Worm (Caenorhabditis elegans) whole organism, L4 larva: ENCODE results near the gene nspc-19.

Experiments
- D1046.2 ChIP-seq: fragments of 200-800 bp; sonication (Bioruptor generic); IDR thresholded peaks from 2 replicates; pipeline ENCODE4 v1.3.6; 2022; ENCODE audit warnings: missing genetic modification characterization, missing compliant biosample characterization
- F10B5.3 ChIP-seq: sonication (generic microtip); optimal IDR thresholded peaks from 2 replicates; lab custom pipeline; 2016; ENCODE audit warnings: mild to moderate bottlenecking, missing genetic modification characterization, missing compliant biosample characterization
- F26F4.8 ChIP-seq: fragments of 200-800 bp; sonication (Bioruptor generic); conservative IDR thresholded peaks from 2 replicates; pipeline ENCODE4 v1.3.6; 2022; ENCODE audit warnings: missing genetic modification characterization, missing compliant biosample characterization
- F44E2.7 ChIP-seq: fragments of 200-800 bp; sonication (Bioruptor generic); IDR thresholded peaks from 2 replicates; pipeline ENCODE4 v2.1.2; 2022; ENCODE audit warnings: missing genetic modification characterization, missing compliant biosample characterization
- F49E8.2 ChIP-seq: sonication (generic microtip); optimal IDR thresholded peaks from 2 replicates; lab custom pipeline; 2016; ENCODE audit warnings: missing compliant biosample characterization, mild to moderate bottlenecking, missing genetic modification characterization, borderline replicate concordance
- T20F7.1 ChIP-seq: fragments of 200-800 bp; sonication (Bioruptor generic); optimal IDR thresholded peaks from 2 replicates; lab custom pipeline; 2018; ENCODE audit warnings: mild to moderate bottlenecking, missing genetic modification characterization, missing compliant biosample characterization
- Y48G9A.11 ChIP-seq: fragments of 200-800 bp; sonication (Bioruptor generic); IDR thresholded peaks from 2 replicates; pipeline ENCODE4 v1.3.6; 2022; ENCODE audit warnings: missing genetic modification reagents, missing genetic modification characterization, missing compliant biosample characterization
- Y75B8A.6 ChIP-seq: fragments of 200-800 bp; sonication (Bioruptor generic); IDR thresholded peaks from 2 replicates; pipeline ENCODE4 v1.3.6; 2022; ENCODE audit warnings: missing genetic modification reagents, missing genetic modification characterization, missing compliant biosample characterization
- aha-1 ChIP-seq: fragments of 150-350 bp; peaks from one replicate; lab custom pipeline; 2014; ENCODE audit warnings: missing biosample characterization, missing genetic modification characterization
- arid-1 ChIP-seq: fragments of 200-800 bp; sonication (Bioruptor generic); conservative IDR thresholded peaks from 2 replicates; pipeline ENCODE4 v1.3.6; 2022; ENCODE audit warnings: missing genetic modification reagents, missing genetic modification characterization, missing compliant biosample characterization
- ceh-20 ChIP-seq: fragments of 200-800 bp; sonication (Bioruptor generic); IDR thresholded peaks from 2 replicates; pipeline ENCODE4 v1.3.6; 2022; ENCODE audit warnings: missing genetic modification reagents, missing genetic modification characterization, missing compliant biosample characterization
- ceh-32 ChIP-seq: sonication (generic microtip); optimal IDR thresholded peaks from 2 replicates; lab custom pipeline; 2016; ENCODE audit warnings: mild to moderate bottlenecking, missing genetic modification characterization, missing compliant biosample characterization; ENCODE audit not compliant: poor library complexity
- cey-2 ChIP-seq: sonication (generic microtip); optimal IDR thresholded peaks from 3 replicates; lab custom pipeline; 2017; ENCODE audit warnings: missing genetic modification characterization, mild to moderate bottlenecking, missing compliant biosample characterization, antibody characterized with exemption, borderline replicate concordance; ENCODE audit not compliant: insufficient read depth
- daf-19 ChIP-seq: fragments of 200-800 bp; sonication (Bioruptor generic); conservative IDR thresholded peaks from 2 replicates; pipeline ENCODE4 v1.3.6; 2022; ENCODE audit warnings: missing genetic modification characterization, missing compliant biosample characterization
- dmd-8 ChIP-seq: fragments of 200-800 bp; sonication (Bioruptor generic); IDR thresholded peaks from 2 replicates; pipeline ENCODE4 v1.3.6; 2022; ENCODE audit warnings: missing genetic modification characterization, missing compliant biosample characterization
- dpl-1 ChIP-seq: fragments of 150-350 bp; optimal IDR thresholded peaks from 2 replicates; lab custom pipeline; 2014; ENCODE audit warnings: missing biosample characterization, missing genetic modification reagents, missing genetic modification characterization
- dve-1 ChIP-seq: sonication (generic microtip); optimal IDR thresholded peaks from 2 replicates; lab custom pipeline; 2017; ENCODE audit warnings: antibody characterized with exemption, mild to moderate bottlenecking, missing genetic modification characterization, missing compliant biosample characterization; ENCODE audit not compliant: insufficient read depth
- egl-27 ChIP-seq: sonication (generic microtip); optimal IDR thresholded peaks from 3 replicates; lab custom pipeline; 2017; ENCODE audit warnings: missing biosample characterization, missing genetic modification reagents, missing genetic modification characterization
- fos-1 ChIP-seq: fragments of 150-350 bp; optimal IDR thresholded peaks from 2 replicates; lab custom pipeline; 2014; ENCODE audit warnings: missing biosample characterization, missing genetic modification characterization
- hlh-11 ChIP-seq: fragments of 200-800 bp; sonication (Bioruptor generic); optimal IDR thresholded peaks from 2 replicates; lab custom pipeline; 2018; ENCODE audit warnings: mild to moderate bottlenecking, missing genetic modification characterization, missing compliant biosample characterization
- hlh-30 ChIP-seq: sonication (generic microtip); optimal IDR thresholded peaks from 2 replicates; lab custom pipeline; 2017; ENCODE audit warnings: antibody characterized with exemption, mild to moderate bottlenecking, missing genetic modification characterization, missing compliant biosample characterization; ENCODE audit not compliant: insufficient read depth
- jun-1 ChIP-seq: fragments of 150-350 bp; optimal IDR thresholded peaks from 2 replicates; lab custom pipeline; 2014; ENCODE audit warnings: missing biosample characterization, missing genetic modification reagents, missing genetic modification characterization
- lin-13 ChIP-seq: fragments of 150-350 bp; optimal IDR thresholded peaks from 2 replicates; lab custom pipeline; 2014; ENCODE audit warnings: missing biosample characterization, missing genetic modification reagents, missing genetic modification characterization
- lin-15B ChIP-seq: fragments of 150-350 bp; sonication (generic microtip); optimal IDR thresholded peaks from 3 replicates; lab custom pipeline; 2014; ENCODE audit warnings: missing biosample characterization, missing genetic modification characterization
- lin-38 ChIP-seq: fragments of 200-800 bp; sonication (Bioruptor generic); IDR thresholded peaks from 2 replicates; pipeline ENCODE4 v1.3.6; 2022; ENCODE audit warnings: missing genetic modification reagents, missing genetic modification characterization, missing compliant biosample characterization
- lsy-2 ChIP-seq, 2 experiments: fragments of 150-350 bp in 1 of 2; sonication (generic microtip) in 1 of 2; optimal IDR thresholded peaks; 2 replicates each; lab custom pipeline; 2014 to 2017; ENCODE audit warnings: missing biosample characterization in 2 of 2, missing genetic modification characterization in 2 of 2
- madf-5 ChIP-seq, 2 experiments: fragments of 200-800 bp; sonication (Bioruptor generic); IDR thresholded peaks; 2 replicates each; pipeline ENCODE4 v1.3.6; 2022; ENCODE audit warnings: missing compliant biosample characterization in 2 of 2, missing genetic modification characterization in 2 of 2
- mdt-29 ChIP-seq: fragments of 200-800 bp; sonication (Bioruptor generic); IDR thresholded peaks from 2 replicates; pipeline ENCODE4 v1.3.6; 2022; ENCODE audit warnings: missing genetic modification reagents, missing genetic modification characterization, missing compliant biosample characterization
- mep-1 ChIP-seq: fragments of 150-350 bp; sonication (generic microtip); optimal IDR thresholded peaks from 3 replicates; lab custom pipeline; 2014; ENCODE audit warnings: missing biosample characterization, missing genetic modification characterization
- nhr-237 ChIP-seq: sonication (generic microtip); optimal IDR thresholded peaks from 2 replicates; lab custom pipeline; 2017; ENCODE audit warnings: missing biosample characterization, missing genetic modification characterization
- nhr-25 ChIP-seq: sonication (generic microtip); optimal IDR thresholded peaks from 2 replicates; lab custom pipeline; 2017; ENCODE audit warnings: missing genetic modification characterization, mild to moderate bottlenecking, missing compliant biosample characterization, antibody characterized with exemption, moderate library complexity, borderline replicate concordance; ENCODE audit not compliant: insufficient read depth
- nhr-41 ChIP-seq: fragments of 200-800 bp; sonication (Bioruptor generic); IDR thresholded peaks from 2 replicates; pipeline ENCODE4 v1.3.6; 2022; ENCODE audit warnings: missing genetic modification reagents, missing genetic modification characterization, missing compliant biosample characterization
- nhr-42 ChIP-seq: fragments of 200-800 bp; sonication (Bioruptor generic); IDR thresholded peaks from 2 replicates; pipeline ENCODE4 v1.3.6; 2022; ENCODE audit warnings: missing genetic modification characterization, missing compliant biosample characterization
- nhr-48 ChIP-seq: sonication (generic microtip); optimal IDR thresholded peaks from 2 replicates; lab custom pipeline; 2016; ENCODE audit warnings: mild to moderate bottlenecking, missing genetic modification characterization, missing compliant biosample characterization
- nhr-6 ChIP-seq: fragments of 150-350 bp; optimal IDR thresholded peaks from 2 replicates; lab custom pipeline; 2014; ENCODE audit warnings: missing biosample characterization, missing genetic modification characterization
- nhr-76 ChIP-seq: fragments of 150-350 bp; optimal IDR thresholded peaks from 2 replicates; lab custom pipeline; 2014; ENCODE audit warnings: missing biosample characterization, missing genetic modification characterization
- pha-4 ChIP-seq, 2 experiments: fragments of 150-350 bp in 1 of 2; fragments of 200-800 bp in 1 of 2; sonication (Bioruptor generic) in 1 of 2; IDR thresholded peaks in 1 of 2; optimal IDR thresholded peaks in 1 of 2; 2 replicates each; pipeline versions ENCODE4 v1.3.6 to Lab custom; 2014 to 2022; ENCODE audit warnings: missing genetic modification characterization in 2 of 2, missing genetic modification reagents in 2 of 2, missing biosample characterization in 1 of 2, missing compliant biosample characterization in 1 of 2
- pqm-1 ChIP-seq: sonication (generic microtip); optimal IDR thresholded peaks from 2 replicates; lab custom pipeline; 2017; ENCODE audit warnings: missing biosample characterization, missing genetic modification characterization
- rbr-2 ChIP-seq: sonication (generic microtip); optimal IDR thresholded peaks from 2 replicates; lab custom pipeline; 2016; ENCODE audit warnings: missing genotype, missing genetic modification characterization, missing compliant biosample characterization
- snpc-1.2 ChIP-seq: fragments of 200-800 bp; sonication (Bioruptor generic); IDR thresholded peaks from 2 replicates; pipeline ENCODE4 v1.3.6; 2022; ENCODE audit warnings: missing genetic modification reagents, missing genetic modification characterization, missing compliant biosample characterization
- spr-3 ChIP-seq: fragments of 200-800 bp; sonication (Bioruptor generic); optimal IDR thresholded peaks from 2 replicates; lab custom pipeline; 2018; ENCODE audit warnings: mild to moderate bottlenecking, missing genetic modification characterization, missing compliant biosample characterization
- tag-97 ChIP-seq: fragments of 200-800 bp; sonication (Bioruptor generic); IDR thresholded peaks from 2 replicates; pipeline ENCODE4 v1.3.6; 2022; ENCODE audit warnings: missing genetic modification characterization, missing compliant biosample characterization
- tra-1 ChIP-seq: fragments of 200-800 bp; sonication (Bioruptor generic); IDR thresholded peaks from 2 replicates; pipeline ENCODE4 v1.3.6; 2022; ENCODE audit warnings: missing genetic modification reagents, missing genetic modification characterization, missing compliant biosample characterization
- unc-130 ChIP-seq: sonication (generic microtip); optimal IDR thresholded peaks from 2 replicates; lab custom pipeline; 2016; ENCODE audit warnings: missing genetic modification reagents, missing genetic modification characterization, missing compliant biosample characterization
- unc-39 ChIP-seq: sonication (generic microtip); optimal IDR thresholded peaks from 2 replicates; lab custom pipeline; 2017; ENCODE audit warnings: missing biosample characterization, missing genetic modification characterization
- vab-7 ChIP-seq: fragments of 200-800 bp; sonication (Bioruptor generic); IDR thresholded peaks from 2 replicates; pipeline ENCODE4 v1.3.6; 2022; ENCODE audit warnings: missing genetic modification reagents, missing genetic modification characterization, missing compliant biosample characterization
- zag-1 ChIP-seq: fragments of 150-350 bp; optimal IDR thresholded peaks from 2 replicates; lab custom pipeline; 2014; ENCODE audit warnings: missing biosample characterization, missing genetic modification characterization
- zfp-3 ChIP-seq: fragments of 200-800 bp; sonication (Bioruptor generic); conservative IDR thresholded peaks from 2 replicates; pipeline ENCODE4 v1.3.6; 2022; ENCODE audit warnings: missing genetic modification reagents, missing genetic modification characterization, missing compliant biosample characterization
- ztf-7 ChIP-seq: fragments of 150-350 bp; optimal IDR thresholded peaks from 2 replicates; lab custom pipeline; 2014; ENCODE audit warnings: missing biosample characterization, missing genetic modification characterization

The nspc-19 gene

ce11 chrX:14478743-14479428, 49.6 kb upstream of the nspc-19 start, which contains the start of gene M163.11 (continued):
- TF ChIP-seq mdt-29 (GFP tag; lab: Robert Waterston, UW) (peak; percentile 70), dve-1 (tag; lab: Kevin White, UChicago) (peak; percentile 39), nhr-25 (tag; lab: Kevin White, UChicago) (peak; percentile 30), tra-1 (GFP tag; lab: Robert Waterston, UW) (peak; percentile 74), D1046.2 (GFP tag; lab: Robert Waterston, UW) (peak; percentile 85; the same call in 1 of the 2 replicates), ceh-20 (GFP tag; lab: Robert Waterston, UW) (peak; percentile 54; the same call in 1 of the 2 replicates), Y48G9A.11 (peak; percentile 55), F49E8.2 (peak; percentile 38), lsy-2 (tag; optimal IDR thresholded peaks at IDR 0.05; lab: Kevin White, UChicago) (no peak), nhr-48 (tag; lab: Kevin White, UChicago) (peak; percentile 1), F26F4.8 (peak; percentile 82; the same call in 1 of the 2 replicates), ztf-7 (tag; lab: Kevin White, UChicago) (peak; percentile 2), lin-13 (peak; percentile 27), egl-27 (tag; lab: Kevin White, UChicago) (no peak), jun-1 (tag; lab: Kevin White, UChicago) (no peak), hlh-11 (tag; lab: Kevin White, UChicago) (peak; percentile 25), daf-19 (GFP tag; lab: Robert Waterston, UW) (0 out of 2 replicates have a peak, but pooled peaks have one; percentile 21), zfp-3 (peak; percentile 77; the same call in 1 of the 2 replicates), fos-1 (tag; lab: Kevin White, UChicago) (no peak), snpc-1.2 (GFP tag; lab: Robert Waterston, UW) (peak; percentile 77), dpl-1 (no peak), hlh-30 (peak; percentile 63), spr-3 (peak; percentile 55), lin-15B (no peak), rbr-2 (tag; lab: Kevin White, UChicago) (no peak), lin-38 (GFP tag; lab: Robert Waterston, UW) (no peak; the same call in 1 of the 2 replicates), unc-39 (tag; lab: Kevin White, UChicago) (no peak), F44E2.7 (GFP tag; lab: Robert Waterston, UW) (0 out of 2 replicates have a peak, but pooled peaks have one; percentile 62), F10B5.3 (no peak), vab-7 (GFP tag; lab: Robert Waterston, UW) (peak; percentile 78), unc-130 (no peak), madf-5 (GFP tag; IDR thresholded peaks at IDR 0.05; lab: Robert Waterston, UW) (peak; percentile 36 to 72; a peak in 2 of 4 replicates), nhr-237 (no peak), mep-1 (peak; percentile 38), Y75B8A.6 (GFP tag; lab: Robert Waterston, UW) (no peak), pqm-1 (tag; lab: Kevin White, UChicago) (no peak), arid-1 (GFP tag; lab: Robert Waterston, UW) (peak; percentile 72; the same call in 1 of the 2 replicates), aha-1 (tag; lab: Kevin White, UChicago) (peak; percentile 12), pha-4 (GFP tag; IDR thresholded peaks at IDR 0.05; lab: Robert Waterston, UW) (peak; percentile 82), pha-4 (tag; optimal IDR thresholded peaks at IDR 0.05; lab: Kevin White, UChicago) (no peak)

DNA sequence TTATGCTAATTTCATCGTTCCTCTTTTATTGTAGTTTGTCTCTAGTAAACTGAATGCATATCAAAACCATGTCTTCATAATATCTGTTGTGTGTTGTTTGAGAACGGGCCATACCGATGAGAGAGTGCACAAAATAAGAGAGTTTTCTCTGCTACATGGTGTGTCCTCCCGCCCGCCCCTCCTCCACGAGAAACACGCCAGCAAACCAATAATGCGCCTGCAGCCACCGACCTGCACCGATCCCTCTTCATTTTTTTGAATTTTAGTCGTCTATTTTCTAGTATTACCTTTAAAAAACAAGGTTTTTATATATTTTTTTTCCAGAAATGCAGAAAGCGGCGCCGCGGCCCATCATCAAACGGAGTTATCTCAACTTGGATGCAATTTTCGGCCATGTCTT, 48.3 kb upstream of the nspc-19 start, which contains the start of gene gfi-3:
Gene gfi-3, plus strand, starts transcription at position 325 of the 400 bp plus-strand sequence.
- no peak for TF ChIP-seq ceh-32 (tag; lab: Kevin White, UChicago)
- TF ChIP-seq ztf-7 (tag; lab: Kevin White, UChicago) = peak; percentile 45
- TF ChIP-seq tag-97 = no peak
- TF ChIP-seq unc-130 = no peak
- peak; percentile 29 for TF ChIP-seq nhr-6
- no peak for TF ChIP-seq zag-1 (tag; lab: Kevin White, UChicago)
- TF ChIP-seq nhr-41 (GFP tag; lab: Robert Waterston, UW) = no peak
- no peak for TF ChIP-seq Y75B8A.6 (GFP tag; lab: Robert Waterston, UW)
- no peak for TF ChIP-seq F44E2.7 (GFP tag; lab: Robert Waterston, UW)
- no peak for TF ChIP-seq T20F7.1
- TF ChIP-seq rbr-2 (tag; lab: Kevin White, UChicago) = peak; percentile 85
- no peak for TF ChIP-seq vab-7 (GFP tag; lab: Robert Waterston, UW)
- TF ChIP-seq cey-2 = no peak
- 0 out of 2 replicates have a peak, but pooled peaks have one; percentile 31 for TF ChIP-seq dmd-8
- TF ChIP-seq nhr-42 (GFP tag; lab: Robert Waterston, UW) = peak; percentile 74; the same call in 1 of the 2 replicates
- TF ChIP-seq unc-39 (tag; lab: Kevin White, UChicago) = no peak
- no peak for TF ChIP-seq nhr-76 (tag; lab: Kevin White, UChicago)
